Worm (Caenorhabditis elegans) whole organism, late embryonic: Measurements from ENCODE around the gene F57B1.6.

ENCODE experiments used
- F13H6.1 ChIP-seq: sonication (generic microtip); optimal IDR thresholded peaks from 2 replicates; lab custom pipeline; 2016; ENCODE audit warnings: missing genetic modification characterization, missing compliant biosample characterization
- Y22D7AL.16 ChIP-seq: sonication (generic microtip); optimal IDR thresholded peaks from 2 replicates; lab custom pipeline; 2016; ENCODE audit warnings: missing genetic modification characterization, missing compliant biosample characterization
- ahr-1 ChIP-seq: sonication (generic microtip); optimal IDR thresholded peaks from 2 replicates; lab custom pipeline; 2016; ENCODE audit warnings: missing genetic modification characterization, missing compliant biosample characterization
- ceh-14 ChIP-seq: sonication (generic microtip); optimal IDR thresholded peaks from 2 replicates; lab custom pipeline; 2016; ENCODE audit warnings: missing genotype, missing genetic modification characterization, missing compliant biosample characterization
- ceh-19 ChIP-seq: fragments of 200-800 bp; sonication (Bioruptor generic); optimal IDR thresholded peaks from 2 replicates; lab custom pipeline; 2018; ENCODE audit warnings: mild to moderate bottlenecking, missing genetic modification characterization, missing compliant biosample characterization
- ceh-22 ChIP-seq: sonication (generic microtip); optimal IDR thresholded peaks from 2 replicates; lab custom pipeline; 2017; ENCODE audit warnings: missing biosample characterization, missing genetic modification characterization
- ceh-24 ChIP-seq: sonication (generic microtip); optimal IDR thresholded peaks from 2 replicates; lab custom pipeline; 2016; ENCODE audit warnings: mild to moderate bottlenecking, missing genetic modification characterization, missing compliant biosample characterization
- ceh-30 ChIP-seq: fragments of 150-350 bp; optimal IDR thresholded peaks from 2 replicates; lab custom pipeline; 2014; ENCODE audit warnings: missing biosample characterization, missing genetic modification characterization
- ceh-34 ChIP-seq: sonication (generic microtip); optimal IDR thresholded peaks from 2 replicates; lab custom pipeline; 2016; ENCODE audit warnings: mild to moderate bottlenecking, missing genetic modification characterization, missing compliant biosample characterization
- ceh-6 ChIP-seq: fragments of 200-800 bp; sonication (Bioruptor generic); optimal IDR thresholded peaks from 2 replicates; lab custom pipeline; 2018; ENCODE audit warnings: mild to moderate bottlenecking, missing genetic modification characterization, missing compliant biosample characterization
- che-1 ChIP-seq: sonication (generic microtip); optimal IDR thresholded peaks from 2 replicates; lab custom pipeline; 2016; ENCODE audit warnings: mild to moderate bottlenecking, missing genetic modification characterization, missing compliant biosample characterization
- dve-1 ChIP-seq: sonication (generic microtip); optimal IDR thresholded peaks from 2 replicates; lab custom pipeline; 2017; ENCODE audit warnings: antibody characterized with exemption, mild to moderate bottlenecking, missing genetic modification characterization, missing compliant biosample characterization
- elt-2 ChIP-seq: sonication (generic microtip); optimal IDR thresholded peaks from 2 replicates; lab custom pipeline; 2016; ENCODE audit warnings: missing genetic modification reagents, missing genetic modification characterization, missing compliant biosample characterization
- eyg-1 ChIP-seq: sonication (generic microtip); optimal IDR thresholded peaks from 2 replicates; lab custom pipeline; 2016; ENCODE audit warnings: missing genotype, missing genetic modification characterization, missing compliant biosample characterization
- fax-1 ChIP-seq: sonication (generic microtip); optimal IDR thresholded peaks from 2 replicates; lab custom pipeline; 2016; ENCODE audit warnings: missing genotype, missing genetic modification characterization, missing compliant biosample characterization
- fkh-10 ChIP-seq: fragments of 150-350 bp; optimal IDR thresholded peaks from 2 replicates; lab custom pipeline; 2014; ENCODE audit warnings: missing biosample characterization, missing genetic modification reagents, missing genetic modification characterization
- gmeb-2 ChIP-seq: sonication (generic microtip); optimal IDR thresholded peaks from 2 replicates; lab custom pipeline; 2016; ENCODE audit warnings: missing genetic modification characterization, inconsistent platforms, missing compliant biosample characterization
- hlh-13 ChIP-seq: fragments of 200-800 bp; sonication (Bioruptor generic); optimal IDR thresholded peaks from 2 replicates; lab custom pipeline; 2018; ENCODE audit warnings: mild to moderate bottlenecking, missing genetic modification characterization, missing compliant biosample characterization
- hlh-30 ChIP-seq: sonication (generic microtip); optimal IDR thresholded peaks from 2 replicates; lab custom pipeline; 2017; ENCODE audit warnings: antibody characterized with exemption, missing genetic modification characterization, missing compliant biosample characterization; ENCODE audit not compliant: insufficient read depth
- hlh-8 ChIP-seq: sonication (generic microtip); optimal IDR thresholded peaks from 2 replicates; lab custom pipeline; 2016; ENCODE audit warnings: missing genotype, missing genetic modification characterization, missing compliant biosample characterization
- madf-2 ChIP-seq: sonication (generic microtip); optimal IDR thresholded peaks from 2 replicates; lab custom pipeline; 2017; ENCODE audit warnings: missing genetic modification characterization, missing compliant biosample characterization
- odd-2 ChIP-seq: sonication (generic microtip); optimal IDR thresholded peaks from 2 replicates; lab custom pipeline; 2017; ENCODE audit warnings: antibody characterized with exemption, mild to moderate bottlenecking, missing genetic modification characterization, missing compliant biosample characterization
- pag-3 ChIP-seq: sonication (generic microtip); optimal IDR thresholded peaks from 2 replicates; lab custom pipeline; 2016; ENCODE audit warnings: missing compliant biosample characterization, missing genetic modification characterization, borderline replicate concordance
- pat-9 ChIP-seq: fragments of 200-800 bp; sonication (Bioruptor generic); optimal IDR thresholded peaks from 2 replicates; lab custom pipeline; 2018; ENCODE audit warnings: mild to moderate bottlenecking, missing genetic modification characterization, moderate library complexity, missing compliant biosample characterization
- pax-1 ChIP-seq: fragments of 150-350 bp; optimal IDR thresholded peaks from 2 replicates; lab custom pipeline; 2014; ENCODE audit warnings: missing biosample characterization, missing genetic modification characterization
- pha-4 ChIP-seq: fragments of 150-350 bp; optimal IDR thresholded peaks from 2 replicates; lab custom pipeline; 2018; ENCODE audit warnings: missing biosample characterization, missing genetic modification reagents, missing genetic modification characterization
- pqm-1 ChIP-seq: sonication (generic microtip); optimal IDR thresholded peaks from 2 replicates; lab custom pipeline; 2016; ENCODE audit warnings: missing genetic modification characterization, missing compliant biosample characterization
- pros-1 ChIP-seq: fragments of 150-350 bp; optimal IDR thresholded peaks from 2 replicates; lab custom pipeline; 2014; ENCODE audit warnings: missing biosample characterization, missing genetic modification reagents, missing genetic modification characterization
- sox-2 ChIP-seq: fragments of 200-800 bp; sonication (Bioruptor generic); IDR thresholded peaks from 2 replicates; pipeline ENCODE4 v1.3.6; 2022; ENCODE audit warnings: missing genetic modification reagents, missing genetic modification characterization, missing compliant biosample characterization
- sox-4 ChIP-seq: sonication (generic microtip); optimal IDR thresholded peaks from 2 replicates; lab custom pipeline; 2017; ENCODE audit warnings: mild to moderate bottlenecking, missing genetic modification characterization, inconsistent platforms, missing compliant biosample characterization
- syd-9 ChIP-seq: sonication (generic microtip); optimal IDR thresholded peaks from 2 replicates; lab custom pipeline; 2016; ENCODE audit warnings: mild to moderate bottlenecking, missing genetic modification characterization, moderate library complexity, missing compliant biosample characterization
- tbx-7 ChIP-seq: sonication (generic microtip); optimal IDR thresholded peaks from 2 replicates; lab custom pipeline; 2016; ENCODE audit warnings: missing genotype, missing genetic modification characterization, missing compliant biosample characterization
- ttx-3 ChIP-seq: sonication (generic microtip); optimal IDR thresholded peaks from 2 replicates; lab custom pipeline; 2016; ENCODE audit warnings: missing genetic modification reagents, missing genetic modification characterization, missing compliant biosample characterization
- unc-3 ChIP-seq, 2 experiments: fragments of 200-800 bp in 1 of 2; sonication (Bioruptor generic) in 1 of 2; sonication (generic microtip) in 1 of 2; conservative IDR thresholded peaks in 1 of 2; optimal IDR thresholded peaks in 1 of 2; 2 replicates each; pipeline versions ENCODE4 v1.3.6 to Lab custom; 2016 to 2022; ENCODE audit warnings: missing compliant biosample characterization in 2 of 2, missing genetic modification characterization in 2 of 2, missing genetic modification reagents in 1 of 2
- unc-55 ChIP-seq: sonication (generic microtip); optimal IDR thresholded peaks from 2 replicates; lab custom pipeline; 2017; ENCODE audit warnings: missing biosample characterization, missing genetic modification reagents, missing genetic modification characterization
- ztf-16 ChIP-seq: sonication (generic microtip); optimal IDR thresholded peaks from 2 replicates; lab custom pipeline; 2017; ENCODE audit warnings: missing genetic modification characterization, missing compliant biosample characterization

The F57B1.6 gene

DNA sequence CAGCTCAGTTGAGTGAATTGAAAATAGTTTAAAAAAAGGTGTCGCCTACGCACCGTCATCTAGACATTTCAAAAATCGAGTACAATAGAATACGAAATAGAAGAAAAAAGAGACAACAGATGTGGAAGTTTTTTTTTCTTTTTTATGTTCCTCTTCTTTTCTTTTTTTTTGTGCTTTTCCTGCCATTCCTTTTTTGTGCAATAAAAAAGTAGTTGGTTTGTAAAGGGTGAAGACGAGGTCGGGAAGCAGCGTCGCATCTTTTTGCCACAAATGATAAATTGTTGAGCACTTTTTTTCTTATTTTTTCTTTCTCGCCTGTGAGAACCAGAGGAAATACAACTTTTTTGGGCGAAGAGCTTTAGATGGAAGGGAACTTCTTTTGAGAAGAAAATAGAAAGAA lies 2.9 kb upstream of the F57B1.6 start:
- TF ChIP-seq pag-3 (tag; lab: Kevin White, UChicago) (no peak), ceh-24 (no peak), fax-1 (no peak), ztf-16 (tag; lab: Kevin White, UChicago) (no peak)
- TF ChIP-seq, all 69 proteins: peak for 0

DNA sequence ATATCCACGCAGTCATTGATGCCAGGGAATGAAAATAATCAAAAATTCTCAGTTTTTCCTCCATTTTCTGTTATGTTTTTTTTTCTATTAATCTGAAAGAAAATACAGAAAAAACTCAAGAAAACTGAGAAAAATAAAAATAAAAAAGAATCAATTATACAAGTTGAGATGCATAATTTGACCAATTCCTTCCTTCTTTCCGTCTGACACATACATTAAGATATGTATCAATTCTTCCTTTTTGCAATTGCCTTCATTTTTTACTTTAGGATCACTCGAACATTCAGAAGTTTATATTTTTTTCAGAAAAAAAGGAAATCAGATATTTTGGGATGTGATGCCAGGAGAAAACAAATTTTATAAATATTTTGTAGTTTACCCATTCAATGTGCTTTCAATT lies 2.0 kb upstream of the F57B1.6 start, which contains the start of gene F57B1.5:
F57B1.5 (plus strand) TSS at position 301 of the 400 bp plus-strand sequence.
- TF ChIP-seq ttx-3 (tag; lab: Kevin White, UChicago) (no peak), dve-1 (tag; lab: Kevin White, UChicago) (no peak), hlh-8 (tag; lab: Kevin White, UChicago) (no peak), Y22D7AL.16 (no peak), tbx-7 (tag; lab: Kevin White, UChicago) (no peak), pax-1 (no peak), ceh-34 (tag; lab: Kevin White, UChicago) (no peak), fkh-10 (GFP tag; lab: Kevin White, UChicago) (no peak), pros-1 (tag; lab: Kevin White, UChicago) (no peak), F13H6.1 (tag; lab: Kevin White, UChicago) (no peak), unc-3 (GFP tag; conservative IDR thresholded peaks at IDR 0.05; lab: Robert Waterston, UW) (no peak), unc-3 (tag; optimal IDR thresholded peaks at IDR 0.05; lab: Kevin White, UChicago) (no peak), ceh-22 (no peak), ceh-6 (no peak), ceh-14 (no peak), pha-4 (tag; lab: Kevin White, UChicago) (no peak), pat-9 (tag; lab: Kevin White, UChicago) (no peak), unc-55 (GFP tag; lab: Kevin White, UChicago) (no peak)

DNA sequence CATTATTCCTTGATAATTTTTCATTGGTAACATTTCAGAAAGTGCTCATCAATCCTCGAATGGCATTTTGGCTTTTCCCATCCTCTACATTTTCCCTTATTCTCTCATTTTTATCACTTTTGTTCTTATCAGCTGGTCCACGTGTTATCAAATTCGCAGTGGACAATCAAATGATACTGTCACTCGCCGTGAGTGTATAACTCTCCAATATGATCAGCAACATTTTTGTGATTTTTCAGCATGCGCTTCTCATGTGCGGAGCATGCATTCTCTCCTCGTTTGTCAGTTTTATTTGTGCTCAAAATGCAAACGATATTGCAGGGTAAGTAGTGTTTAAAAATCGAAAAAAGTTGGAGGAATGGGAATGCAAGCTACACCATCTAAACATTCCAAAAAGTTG lies 3.1 kb downstream of the F57B1.6 start:
- TF ChIP-seq pqm-1 (peak; percentile 42), elt-2 (tag; lab: Kevin White, UChicago) (peak; percentile 94), gmeb-2 (tag; lab: Kevin White, UChicago) (no peak)

DNA sequence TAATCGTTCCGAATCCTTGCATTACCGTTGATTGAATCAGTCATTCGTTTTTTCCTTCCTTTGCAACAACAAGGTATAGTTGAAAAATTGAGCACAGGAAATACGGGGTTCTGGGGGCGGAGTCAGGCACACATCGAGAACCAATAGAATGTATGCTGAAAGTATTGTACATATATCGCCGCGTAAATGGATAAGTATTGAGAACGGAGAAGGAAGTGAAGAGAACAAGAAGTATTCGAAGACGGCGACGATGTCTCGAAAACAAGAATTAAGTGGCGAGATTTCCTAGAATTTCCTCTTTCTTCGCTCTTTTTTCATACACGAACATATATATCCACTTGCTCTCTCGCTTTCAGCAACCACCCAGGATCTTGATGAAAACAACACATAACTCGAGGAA lies 11.6 kb downstream of the F57B1.6 start:
- TF ChIP-seq madf-2 (tag; lab: Kevin White, UChicago) (no peak), eyg-1 (tag; lab: Kevin White, UChicago) (no peak), sox-2 (GFP tag; lab: Robert Waterston, UW) (no peak), pax-1 (no peak), ceh-30 (tag; lab: Kevin White, UChicago) (no peak), pat-9 (tag; lab: Kevin White, UChicago) (no peak), unc-3 (GFP tag; conservative IDR thresholded peaks at IDR 0.05; lab: Robert Waterston, UW) (no peak), unc-3 (tag; optimal IDR thresholded peaks at IDR 0.05; lab: Kevin White, UChicago) (no peak), hlh-30 (tag; lab: Kevin White, UChicago) (no peak), ceh-19 (GFP tag; lab: Kevin White, UChicago) (no peak), syd-9 (tag; lab: Kevin White, UChicago) (no peak), ahr-1 (tag; lab: Kevin White, UChicago) (no peak), hlh-13 (GFP tag; lab: Kevin White, UChicago) (no peak), sox-4 (no peak), che-1 (no peak), pros-1 (tag; lab: Kevin White, UChicago) (no peak), odd-2 (no peak)
- TF ChIP-seq, all 69 proteins: peak for 0
